Worm (Caenorhabditis elegans) whole organism, L4 larva: ENCODE measurements around the gene srg-57.

Experiments
- ZK337.2 ChIP-seq: fragments of 200-800 bp; sonication (Bioruptor generic); IDR thresholded peaks from 2 replicates; pipeline ENCODE4 v1.3.6; 2022; ENCODE audit warnings: missing genetic modification reagents, missing genetic modification characterization, missing compliant biosample characterization
- duxl-1 ChIP-seq: sonication (generic microtip); optimal IDR thresholded peaks from 2 replicates; lab custom pipeline; 2016; ENCODE audit warnings: mild to moderate bottlenecking, missing genetic modification characterization, moderate library complexity, missing compliant biosample characterization; ENCODE audit not compliant: poor library complexity
- mep-1 ChIP-seq: fragments of 150-350 bp; sonication (generic microtip); optimal IDR thresholded peaks from 3 replicates; lab custom pipeline; 2014; ENCODE audit warnings: missing biosample characterization, missing genetic modification characterization
- nhr-28 ChIP-seq: fragments of 150-350 bp; optimal IDR thresholded peaks from 2 replicates; lab custom pipeline; 2014; ENCODE audit warnings: missing biosample characterization, missing genetic modification characterization
- nhr-6 ChIP-seq: fragments of 150-350 bp; optimal IDR thresholded peaks from 2 replicates; lab custom pipeline; 2014; ENCODE audit warnings: missing biosample characterization, missing genetic modification characterization
- nhr-76 ChIP-seq: fragments of 150-350 bp; optimal IDR thresholded peaks from 2 replicates; lab custom pipeline; 2014; ENCODE audit warnings: missing biosample characterization, missing genetic modification characterization
- pha-4 ChIP-seq, 2 experiments: fragments of 150-350 bp in 1 of 2; fragments of 200-800 bp in 1 of 2; sonication (Bioruptor generic) in 1 of 2; IDR thresholded peaks in 1 of 2; optimal IDR thresholded peaks in 1 of 2; 2 replicates each; pipeline versions ENCODE4 v1.3.6 to Lab custom; 2014 to 2022; ENCODE audit warnings: missing genetic modification characterization in 2 of 2, missing genetic modification reagents in 2 of 2, missing biosample characterization in 1 of 2, missing compliant biosample characterization in 1 of 2
- snpc-4 ChIP-seq: fragments of 150-350 bp; optimal IDR thresholded peaks from 2 replicates; lab custom pipeline; 2014; ENCODE audit warnings: missing biosample characterization, missing genetic modification characterization
- spr-1 ChIP-seq: sonication (generic microtip); optimal IDR thresholded peaks from 2 replicates; lab custom pipeline; 2016; ENCODE audit warnings: mild to moderate bottlenecking, missing genetic modification characterization, missing compliant biosample characterization
- unc-62 ChIP-seq, 3 experiments: fragments of 150-350 bp in 1 of 3; sonication (generic microtip); optimal IDR thresholded peaks in 2 of 3; peaks in 1 of 3; 1 replicate in 1 of 3; 2 replicates in 2 of 3; lab custom pipeline; 2014 to 2017; ENCODE audit warnings: missing biosample characterization in 3 of 3, missing genetic modification characterization in 3 of 3, missing genetic modification reagents in 3 of 3, missing genotype in 1 of 3

DNA sequence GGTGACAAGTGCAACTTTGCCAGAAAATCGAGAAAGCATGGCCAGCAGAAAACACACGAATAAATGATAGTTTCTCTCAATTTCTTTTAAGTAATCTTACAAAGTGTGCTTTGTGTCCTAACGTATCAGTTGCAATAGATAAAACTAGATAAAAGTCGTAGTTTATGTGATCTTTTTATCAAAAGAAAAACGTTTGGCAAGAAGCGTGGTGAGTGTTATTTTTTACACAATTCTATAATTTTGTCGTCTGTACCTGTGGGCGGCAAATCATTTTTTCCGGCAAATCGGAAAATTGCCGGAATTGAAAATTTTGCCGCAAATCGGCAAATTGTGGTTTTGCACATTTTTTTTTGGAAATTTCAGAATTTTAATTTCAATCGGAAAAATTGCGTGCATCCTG, 33.2 kb upstream of the srg-57 start, which contains the start of gene R05D8.9:
- no peak for TF ChIP-seq nhr-76 (tag; lab: Kevin White, UChicago)
- TF ChIP-seq unc-62 (GFP tag; optimal IDR thresholded peaks at IDR 0.05 in 1 of 2; lab: Kevin White, UChicago): peak in 1 of 2 experiments; percentile 64
- no peak for TF ChIP-seq unc-62 (tag; optimal IDR thresholded peaks at IDR 0.05; lab: Kevin White, UChicago)
- no peak for TF ChIP-seq mep-1 (tag; lab: Kevin White, UChicago)
- TF ChIP-seq nhr-6 (tag; lab: Kevin White, UChicago): no peak
- TF ChIP-seq ZK337.2: no peak
- TF ChIP-seq spr-1 (tag; lab: Kevin White, UChicago): no peak
- no peak for TF ChIP-seq pha-4 (GFP tag; IDR thresholded peaks at IDR 0.05; lab: Robert Waterston, UW)
- no peak for TF ChIP-seq pha-4 (tag; optimal IDR thresholded peaks at IDR 0.05; lab: Kevin White, UChicago)
- peak; percentile 78 for TF ChIP-seq nhr-28 (tag; lab: Kevin White, UChicago)
- no peak for TF ChIP-seq snpc-4 (tag; lab: Kevin White, UChicago)
- TF ChIP-seq duxl-1 (tag; lab: Kevin White, UChicago): no peak
